Worm (Caenorhabditis elegans) whole organism, L4/young adult: ENCODE results near the gene metl-1.

Experiments
- W03F9.2 ChIP-seq: fragments of 150-350 bp; optimal IDR thresholded peaks from 2 replicates; lab custom pipeline; 2014; ENCODE audit warnings: missing biosample characterization, missing genetic modification characterization
- dao-5 ChIP-seq: sonication (generic microtip); optimal IDR thresholded peaks from 2 replicates; lab custom pipeline; 2016; ENCODE audit warnings: missing genotype, missing genetic modification characterization, moderate library complexity, missing compliant biosample characterization
- him-1 ChIP-seq: sonication (generic microtip); optimal IDR thresholded peaks from 2 replicates; lab custom pipeline; 2016; ENCODE audit warnings: missing genotype, missing genetic modification reagents, missing genetic modification characterization, missing compliant biosample characterization

- TF ChIP-seq him-1 (tag; lab: Kevin White, UChicago), result no peak
- no peak for TF ChIP-seq dao-5 (tag; lab: Kevin White, UChicago)
- no peak for TF ChIP-seq W03F9.2
These were observed 19.7 kb downstream of the metl-1 start for ce11 chrII:11453639-11454038.
